Worm (Caenorhabditis elegans): Measurements from ENCODE around the gene str-144.

DNA sequence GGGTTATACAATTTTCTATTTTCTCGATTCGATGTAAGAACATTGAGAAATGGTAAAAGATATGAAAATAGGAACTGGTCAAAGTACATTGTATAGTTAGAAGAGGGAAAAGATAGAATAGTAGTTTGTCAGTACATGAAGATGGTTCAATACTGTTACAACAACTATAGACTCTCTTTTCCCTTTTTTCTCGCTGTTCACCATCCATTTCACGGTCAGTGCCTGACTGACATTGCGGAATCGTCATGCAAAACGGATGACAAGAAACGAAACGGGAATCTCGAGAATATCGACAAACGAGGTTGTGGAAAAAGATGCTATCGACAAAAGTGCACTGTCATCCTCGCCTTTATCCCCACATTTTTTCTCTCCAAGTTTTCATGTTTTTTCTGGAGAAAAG lies 28.3 kb downstream of the str-144 start:
- no peak for TF ChIP-seq scrt-1 (GFP tag; IDR thresholded peaks at IDR 0.05)
- no peak for TF ChIP-seq B0310.2 (tag; optimal IDR thresholded peaks at IDR 0.05)

All from whole organism, early embryonic.